Worm (Caenorhabditis elegans) whole organism, young adult: Measurements from ENCODE around the gene F21D5.9.
A peak's percentile ranks its signal among the peaks of the same experiment; 100 is the strongest.

Experiments used
- ama-1 ChIP-seq, 3 experiments: fragments of 150-350 bp in 1 of 3; sonication (generic microtip) in 2 of 3; optimal IDR thresholded peaks; 2 replicates each; lab custom pipeline; 2014 to 2018; ENCODE audit warnings: missing biosample characterization in 2 of 3, missing genetic modification characterization in 2 of 3, missing genetic modification reagents in 2 of 3
- attf-5 ChIP-seq: fragments of 200-800 bp; sonication (Bioruptor generic); optimal IDR thresholded peaks from 2 replicates; lab custom pipeline; 2018; ENCODE audit warnings: mild to moderate bottlenecking, missing genetic modification characterization, missing compliant biosample characterization

- no peak for TF ChIP-seq attf-5 (GFP tag; lab: Kevin White, UChicago)
- TF ChIP-seq ama-1 (optimal IDR thresholded peaks at IDR 0.05; lab: Kevin White, UChicago): no peak
- TF ChIP-seq ama-1 (GFP tag; optimal IDR thresholded peaks at IDR 0.05; lab: Kevin White, UChicago): peak in 1 of 2 experiments; percentile 60
These were observed 37.3 kb upstream of the F21D5.9 start, which contains the start of gene pole-2 for ce11 chrIV:8686510-8686909.
